Worm (Caenorhabditis elegans): Measurements from ENCODE around the gene F38A5.8.

DNA sequence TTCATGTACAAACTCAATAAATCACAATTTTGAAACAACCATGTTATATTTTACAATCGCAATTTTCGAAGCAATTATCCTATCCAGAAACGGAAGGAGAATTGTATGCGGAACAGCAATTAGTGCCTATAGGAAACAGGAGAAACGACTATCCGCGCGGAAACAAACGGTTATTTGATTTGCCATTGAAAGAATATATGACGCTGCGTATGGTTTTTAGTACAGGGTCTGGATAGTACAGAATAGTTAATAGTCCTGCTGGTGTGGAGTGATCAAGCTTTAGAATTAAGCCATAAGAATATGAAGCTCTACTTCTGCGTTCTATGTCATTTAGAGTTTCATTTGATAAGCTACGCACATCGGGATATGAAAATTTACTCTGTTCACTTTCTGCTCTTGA lies 47.4 kb downstream of the F38A5.8 start:
- TF ChIP-seq him-1 (tag; optimal IDR thresholded peaks at IDR 0.05) (no peak), W03F9.2 (tag; optimal IDR thresholded peaks at IDR 0.05) (no peak), dao-5 (tag; optimal IDR thresholded peaks at IDR 0.05) (no peak)

All from whole organism, L4/young adult.